Fruit fly (Drosophila melanogaster): ENCODE measurements around the gene kmg.

- no peak for TF ChIP-seq Hr39 (GFP tag; optimal IDR thresholded peaks at IDR 0.05)
- no peak for TF ChIP-seq ss (GFP tag; optimal IDR thresholded peaks at IDR 0.05)
- TF ChIP-seq achi (GFP tag; optimal IDR thresholded peaks at IDR 0.05): no peak
- no peak for TF ChIP-seq spab (GFP tag; optimal IDR thresholded peaks at IDR 0.05)
- TF ChIP-seq CG11902 (GFP tag; optimal IDR thresholded peaks at IDR 0.05): no peak
- TF ChIP-seq Ets96B (tag; optimal IDR thresholded peaks at IDR 0.05): no peak
- no peak for TF ChIP-seq CG11762 (GFP tag; optimal IDR thresholded peaks at IDR 0.05; ENCODE audit: insufficient read depth)
- TF ChIP-seq net (GFP tag; optimal IDR thresholded peaks at IDR 0.05): no peak
- TF ChIP-seq Sox14 (GFP tag; optimal IDR thresholded peaks at IDR 0.05): no peak
- TF ChIP-seq Eip78C (GFP tag): no peak
- no peak for TF ChIP-seq vri (GFP tag; optimal IDR thresholded peaks at IDR 0.05)
- TF ChIP-seq Gug (GFP tag; IDR thresholded peaks at IDR 0.05): no peak
- TF ChIP-seq CG9139 (GFP tag; optimal IDR thresholded peaks at IDR 0.05): no peak
- TF ChIP-seq Ets21C (GFP tag; optimal IDR thresholded peaks at IDR 0.05): no peak
These were observed 19.4 kb upstream of the kmg start for dm6 chr2L:13140891-13141290.

Measured in whole organism, prepupa.